Fruit fly (Drosophila melanogaster) whole organism, embryonic: ENCODE data around the gene CG9184.

Experiments
- ATbp ChIP-seq: fragments of 200-800 bp; sonication (Bioruptor generic); optimal IDR thresholded peaks from 2 replicates; lab custom pipeline; 2017; ENCODE audit warnings: missing biosample characterization, mild to moderate bottlenecking, missing genetic modification characterization, missing genetic modification reagents
- Ada2b ChIP-seq: fragments of 200-800 bp; sonication (Bioruptor generic); IDR thresholded peaks from 2 replicates; pipeline ENCODE4 v1.3.6; 2022; ENCODE audit warnings: missing biosample characterization, missing genetic modification characterization
- Asciz ChIP-seq: fragments of 200-800 bp; sonication (Bioruptor generic); optimal IDR thresholded peaks from 2 replicates; lab custom pipeline; 2017; ENCODE audit warnings: missing biosample characterization, mild to moderate bottlenecking, missing genetic modification characterization, missing genetic modification reagents
- Atf3 ChIP-seq: fragments of 200-800 bp; sonication (Bioruptor generic); optimal IDR thresholded peaks from 3 replicates; lab custom pipeline; 2016; ENCODE audit warnings: missing biosample characterization, missing genetic modification characterization
- C15 ChIP-seq: fragments of 200-800 bp; sonication (Bioruptor generic); IDR thresholded peaks from 3 replicates; pipeline ENCODE4 v1.3.6; 2022; ENCODE audit warnings: missing biosample characterization, missing genetic modification characterization
- CG10209 ChIP-seq: fragments of 200-800 bp; sonication (Bioruptor generic); optimal IDR thresholded peaks from 3 replicates; lab custom pipeline; 2017; ENCODE audit warnings: missing biosample characterization, mild to moderate bottlenecking, missing genetic modification characterization, missing genetic modification reagents
- CG1024 ChIP-seq: fragments of 200-800 bp; sonication (Bioruptor generic); IDR thresholded peaks from 2 replicates; pipeline ENCODE4 v1.3.6; 2022; ENCODE audit warnings: missing biosample characterization, missing genetic modification characterization
- CG10267 ChIP-seq: fragments of 200-800 bp; sonication (Bioruptor generic); optimal IDR thresholded peaks from 2 replicates; lab custom pipeline; 2018; ENCODE audit warnings: missing biosample characterization, mild to moderate bottlenecking, missing genetic modification characterization, moderate library complexity
- CG10959 ChIP-seq: fragments of 200-800 bp; sonication (Bioruptor generic); IDR thresholded peaks from 2 replicates; pipeline ENCODE4 v1.3.6; 2022; ENCODE audit warnings: missing biosample characterization, missing genetic modification characterization
- CG12236 ChIP-seq: fragments of 200-800 bp; sonication (Bioruptor generic); optimal IDR thresholded peaks from 2 replicates; lab custom pipeline; 2016; ENCODE audit warnings: missing biosample characterization, missing genetic modification characterization
- CG14710 ChIP-seq: fragments of 200-800 bp; sonication (Bioruptor generic); optimal IDR thresholded peaks from 3 replicates; lab custom pipeline; 2019; ENCODE audit warnings: missing biosample characterization, mild to moderate bottlenecking, missing genetic modification characterization, moderate library complexity
- CG14860 ChIP-seq: fragments of 200-800 bp; sonication (Bioruptor generic); IDR thresholded peaks from 3 replicates; pipeline ENCODE4 v1.3.6; 2022; ENCODE audit warnings: missing biosample characterization, missing genetic modification characterization; ENCODE audit not compliant: partially characterized antibody
- CG14965 ChIP-seq: fragments of 200-800 bp; sonication (Bioruptor generic); optimal IDR thresholded peaks from 2 replicates; lab custom pipeline; 2016; ENCODE audit warnings: missing biosample characterization, missing genetic modification characterization, borderline replicate concordance
- CG17361 ChIP-seq: fragments of 200-800 bp; sonication (Bioruptor generic); IDR thresholded peaks from 3 replicates; pipeline ENCODE4 v1.3.6; 2022; ENCODE audit warnings: missing biosample characterization, missing genetic modification characterization
- CG1792 ChIP-seq: fragments of 200-800 bp; sonication (Bioruptor generic); optimal IDR thresholded peaks from 2 replicates; lab custom pipeline; 2016; ENCODE audit warnings: missing biosample characterization, missing genetic modification characterization
- CG32767 ChIP-seq: fragments of 200-800 bp; sonication (Bioruptor generic); IDR thresholded peaks from 2 replicates; pipeline ENCODE4 v1.3.6; 2022; ENCODE audit warnings: missing biosample characterization, missing genetic modification characterization
- CG5953 ChIP-seq: fragments of 200-800 bp; sonication (Bioruptor generic); IDR thresholded peaks from 2 replicates; pipeline ENCODE4 v1.3.6; 2022; ENCODE audit warnings: missing biosample characterization, missing genetic modification characterization
- CG7963 ChIP-seq: fragments of 200-800 bp; sonication (Bioruptor generic); IDR thresholded peaks from 3 replicates; pipeline ENCODE4 v1.3.6; 2022; ENCODE audit warnings: missing biosample characterization, missing genetic modification characterization; ENCODE audit not compliant: partially characterized antibody
- CG8478 ChIP-seq: fragments of >200 bp; optimal IDR thresholded peaks from 2 replicates; lab custom pipeline; 2018
- CG9215 ChIP-seq: fragments of 200-800 bp; sonication (Bioruptor generic); IDR thresholded peaks from 2 replicates; pipeline ENCODE4 v1.3.6; 2022; ENCODE audit warnings: missing biosample characterization, missing genetic modification characterization
- CG9797 ChIP-seq: fragments of 200-800 bp; sonication (Bioruptor generic); optimal IDR thresholded peaks from 3 replicates; lab custom pipeline; 2018; ENCODE audit warnings: missing biosample characterization, mild to moderate bottlenecking, missing genetic modification characterization
- Camta ChIP-seq: fragments of 200-800 bp; sonication (Bioruptor generic); optimal IDR thresholded peaks from 2 replicates; lab custom pipeline; 2016; ENCODE audit warnings: missing biosample characterization, missing genetic modification characterization
- D19A ChIP-seq: fragments of 200-800 bp; optimal IDR thresholded peaks from 3 replicates; lab custom pipeline; 2019; ENCODE audit warnings: missing biosample characterization, mild to moderate bottlenecking, missing genetic modification characterization, moderate library complexity
- E2f1 ChIP-seq: fragments of 200-800 bp; sonication (Bioruptor generic); IDR thresholded peaks from 2 replicates; pipeline ENCODE4 v1.3.6; 2022; ENCODE audit warnings: missing biosample characterization, missing genetic modification characterization
- Hand ChIP-seq: fragments of 200-800 bp; sonication (Bioruptor generic); optimal IDR thresholded peaks from 2 replicates; lab custom pipeline; 2017; ENCODE audit warnings: mild to moderate bottlenecking, missing biosample characterization, missing genetic modification reagents, missing genetic modification characterization
- Jarid2 ChIP-seq: fragments of 200-800 bp; sonication (Bioruptor generic); optimal IDR thresholded peaks from 3 replicates; lab custom pipeline; 2017; ENCODE audit warnings: mild to moderate bottlenecking, missing biosample characterization, missing genetic modification reagents, missing genetic modification characterization
- Neu2 ChIP-seq: fragments of 200-800 bp; sonication (Bioruptor generic); optimal IDR thresholded peaks from 3 replicates; lab custom pipeline; 2016; ENCODE audit warnings: missing biosample characterization, missing genetic modification characterization, borderline replicate concordance
- Nf-YA ChIP-seq: fragments of 200-800 bp; sonication (Bioruptor generic); IDR thresholded peaks from 2 replicates; pipeline ENCODE4 v1.3.6; 2022; ENCODE audit warnings: missing biosample characterization, missing genetic modification characterization
- Oli ChIP-seq: fragments of 200-800 bp; sonication (Bioruptor generic); optimal IDR thresholded peaks from 2 replicates; lab custom pipeline; 2018; ENCODE audit warnings: missing biosample characterization, mild to moderate bottlenecking, missing genetic modification characterization, moderate library complexity
- Opbp ChIP-seq: fragments of 200-800 bp; sonication (Bioruptor generic); IDR thresholded peaks from 3 replicates; pipeline ENCODE4 v1.3.6; 2022; ENCODE audit warnings: missing biosample characterization, missing genetic modification characterization; ENCODE audit not compliant: partially characterized antibody
- Taf1 ChIP-seq: fragments of 200-800 bp; sonication (Bioruptor generic); IDR thresholded peaks from 2 replicates; pipeline ENCODE4 v1.3.6; 2022; ENCODE audit warnings: missing biosample characterization, missing genetic modification characterization
- chinmo ChIP-seq: fragments of 200-800 bp; sonication (Bioruptor generic); IDR thresholded peaks from 4 replicates; pipeline ENCODE4 v1.3.6; 2022; ENCODE audit warnings: missing biosample characterization, missing genetic modification characterization; ENCODE audit not compliant: partially characterized antibody
- croc ChIP-seq: fragments of 200-800 bp; sonication (Bioruptor generic); conservative IDR thresholded peaks from 3 replicates; pipeline ENCODE4 v1.3.6; 2022; ENCODE audit warnings: missing biosample characterization, missing genetic modification characterization
- dm ChIP-seq: fragments of 200-800 bp; sonication (Bioruptor generic); optimal IDR thresholded peaks from 3 replicates; lab custom pipeline; 2016; ENCODE audit warnings: missing biosample characterization, missing genetic modification characterization
- eyg ChIP-seq: fragments of 200-800 bp; sonication (Bioruptor generic); optimal IDR thresholded peaks from 3 replicates; lab custom pipeline; 2016; ENCODE audit warnings: missing biosample characterization, missing genetic modification characterization
- fd96Cb ChIP-seq: fragments of 200-800 bp; sonication (Bioruptor generic); optimal IDR thresholded peaks from 2 replicates; lab custom pipeline; 2018; ENCODE audit warnings: missing biosample characterization, mild to moderate bottlenecking, missing genetic modification characterization, moderate library complexity
- gcm ChIP-seq: fragments of 200-800 bp; sonication (Bioruptor generic); optimal IDR thresholded peaks from 2 replicates; lab custom pipeline; 2019; ENCODE audit warnings: missing biosample characterization, mild to moderate bottlenecking, missing genetic modification characterization, moderate library complexity
- gro ChIP-seq: fragments of 200-800 bp; sonication (Bioruptor generic); optimal IDR thresholded peaks from 2 replicates; lab custom pipeline; 2016; ENCODE audit warnings: missing biosample characterization, missing genetic modification characterization
- her ChIP-seq: fragments of 200-800 bp; sonication (Bioruptor generic); optimal IDR thresholded peaks from 2 replicates; lab custom pipeline; 2016; ENCODE audit warnings: missing biosample characterization, missing genetic modification characterization
- ind ChIP-seq: fragments of 200-800 bp; sonication (Bioruptor generic); optimal IDR thresholded peaks from 3 replicates; lab custom pipeline; 2016; ENCODE audit warnings: missing biosample characterization, missing genetic modification characterization
- klu ChIP-seq: fragments of 200-800 bp; sonication (Bioruptor generic); IDR thresholded peaks from 2 replicates; pipeline ENCODE4 v1.3.6; 2022; ENCODE audit warnings: missing biosample characterization, missing genetic modification characterization
- nom ChIP-seq: fragments of 200-800 bp; sonication (Bioruptor generic); optimal IDR thresholded peaks from 2 replicates; lab custom pipeline; 2017; ENCODE audit warnings: missing biosample characterization, missing genetic modification characterization, mild to moderate bottlenecking, moderate library complexity, missing genetic modification reagents
- otp ChIP-seq: fragments of 200-800 bp; sonication (Bioruptor generic); IDR thresholded peaks from 3 replicates; pipeline ENCODE4, ENCODE4 v1.3.6; 2022; ENCODE audit warnings: missing biosample characterization, missing genetic modification characterization
- pan ChIP-seq, 4 experiments: fragments of >200 bp in 3 of 4; fragments of 200-800 bp in 1 of 4; sonication (Bioruptor generic) in 1 of 4; optimal IDR thresholded peaks in 3 of 4; IDR thresholded peaks in 1 of 4; 2 replicates each; pipeline versions ENCODE4 v1.3.6 to Lab custom; 2017 to 2022; ENCODE audit warnings: missing biosample characterization in 2 of 4, missing genetic modification characterization in 2 of 4, mixed read lengths in 1 of 4
- pum ChIP-seq: fragments of 200-800 bp; sonication (Bioruptor generic); optimal IDR thresholded peaks from 2 replicates; lab custom pipeline; 2016; ENCODE audit warnings: missing biosample characterization, missing genetic modification characterization
- sisA ChIP-seq: fragments of 200-800 bp; sonication (Bioruptor generic); IDR thresholded peaks from 2 replicates; pipeline ENCODE4 v1.3.6; 2022; ENCODE audit warnings: missing biosample characterization, missing genetic modification characterization
- stc ChIP-seq: fragments of 200-800 bp; sonication (Bioruptor generic); IDR thresholded peaks from 2 replicates; pipeline ENCODE4 v1.3.6; 2022; ENCODE audit warnings: missing biosample characterization, missing genetic modification characterization
- twi ChIP-seq: fragments of 200-800 bp; optimal IDR thresholded peaks from 2 replicates; lab custom pipeline; 2019; ENCODE audit warnings: missing biosample characterization, mild to moderate bottlenecking, missing genetic modification characterization, moderate library complexity
- unc-4 ChIP-seq: fragments of 200-800 bp; sonication (Bioruptor generic); IDR thresholded peaks from 2 replicates; pipeline ENCODE4 v1.3.6; 2022; ENCODE audit warnings: missing biosample characterization, missing genetic modification characterization; ENCODE audit not compliant: partially characterized antibody
- zf30C ChIP-seq: fragments of 200-800 bp; sonication (Bioruptor generic); optimal IDR thresholded peaks from 3 replicates; lab custom pipeline; 2018; ENCODE audit warnings: missing biosample characterization, mild to moderate bottlenecking, missing genetic modification characterization

The CG9184 gene

DNA sequence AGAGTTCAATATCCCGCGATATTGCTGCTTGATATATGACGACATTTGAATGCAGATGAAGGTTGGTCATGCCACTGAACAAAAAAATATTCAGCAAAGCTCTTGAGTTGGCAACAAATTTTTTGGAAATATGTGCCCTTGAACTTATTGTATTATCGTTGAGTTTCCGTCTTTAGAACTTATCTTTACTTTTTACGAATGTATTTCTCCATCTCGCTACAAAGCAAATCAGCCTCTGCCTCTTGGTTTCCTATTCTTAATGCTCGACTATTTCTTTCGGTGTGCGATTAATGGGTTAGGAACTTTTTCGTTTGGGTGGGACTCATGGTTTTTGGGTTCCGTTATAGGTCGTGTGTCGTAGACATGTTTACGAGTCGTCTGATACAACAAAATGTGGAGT, 530 bp upstream of the CG9184 start (continued):
- TF ChIP-seq Asciz (GFP tag; lab: Kevin White, UChicago) (peak; percentile 17), Nf-YA (GFP tag; lab: Robert Waterston, UW) (no peak), CG14710 (peak; percentile 84), E2f1 (GFP tag; lab: Robert Waterston, UW) (peak; percentile 44), Hand (peak; percentile 21), zf30C (peak; percentile 72), Camta (GFP tag; lab: Kevin White, UChicago) (peak; percentile 64), sisA (GFP tag; lab: Robert Waterston, UW) (peak; percentile 74), unc-4 (GFP tag; lab: Robert Waterston, UW) (no peak), stc (GFP tag; lab: Robert Waterston, UW) (peak; percentile 51; the same call in 1 of the 2 replicates), CG1024 (GFP tag; lab: Robert Waterston, UW) (0 out of 2 replicates have a peak, but pooled peaks have one; percentile 12), CG10959 (GFP tag; lab: Robert Waterston, UW) (peak; percentile 44; the same call in 1 of the 2 replicates), Atf3 (GFP tag; lab: Kevin White, UChicago) (peak; percentile 77), CG7963 (no peak), chinmo (GFP tag; lab: Robert Waterston, UW) (no peak), her (GFP tag; lab: Kevin White, UChicago) (peak; percentile 59), CG14965 (GFP tag; lab: Kevin White, UChicago) (no peak), Opbp (no peak), CG10267 (tag; lab: Kevin White, UChicago) (peak; percentile 63), CG12236 (peak; percentile 67), Taf1 (GFP tag; lab: Robert Waterston, UW) (no peak), ind (GFP tag; lab: Kevin White, UChicago) (peak; percentile 58), CG1792 (GFP tag; lab: Kevin White, UChicago) (peak; percentile 53), croc (GFP tag; lab: Robert Waterston, UW) (peak; percentile 71), twi (tag; lab: Kevin White, UChicago) (peak; percentile 75), klu (GFP tag; lab: Robert Waterston, UW) (no peak), CG9215 (no peak), CG5953 (GFP tag; lab: Robert Waterston, UW) (peak; percentile 43; the same call in 1 of the 2 replicates), gcm (GFP tag; lab: Kevin White, UChicago) (peak; percentile 65), Oli (tag; lab: Kevin White, UChicago) (peak; percentile 82), otp (GFP tag; lab: Robert Waterston, UW) (peak; percentile 83; the same call in 2 of the 3 replicates), CG17361 (GFP tag; lab: Robert Waterston, UW) (peak; percentile 82), Ada2b (GFP tag; lab: Robert Waterston, UW) (peak; percentile 30; the same call in 1 of the 2 replicates), gro (GFP tag; lab: Kevin White, UChicago) (no peak), D19A (tag; lab: Kevin White, UChicago) (peak; percentile 73), C15 (GFP tag; lab: Robert Waterston, UW) (no peak), dm (GFP tag; lab: Kevin White, UChicago) (peak; percentile 41), eyg (GFP tag; lab: Kevin White, UChicago) (peak; percentile 25), CG32767 (GFP tag; lab: Robert Waterston, UW) (peak; percentile 65; the same call in 1 of the 2 replicates), ATbp (peak; percentile 49), pum (GFP tag; lab: Kevin White, UChicago) (peak; percentile 71), fd96Cb (tag; lab: Kevin White, UChicago) (peak; percentile 76), pan (optimal IDR thresholded peaks at IDR 0.05; lab: Kevin White, UChicago) (no peak), pan (GFP tag; optimal IDR thresholded peaks at IDR 0.05 in 1 of 2, IDR thresholded peaks at IDR 0.05 in 1 of 2) (peak in 1 of 2 experiments; percentile 50), Jarid2 (GFP tag; lab: Kevin White, UChicago) (peak; percentile 9), nom (GFP tag; lab: Kevin White, UChicago) (no peak), CG10209 (peak; percentile 73), CG8478 (lab: Kevin White, UChicago) (no peak), CG9797 (GFP tag; lab: Kevin White, UChicago) (no peak), CG14860 (GFP tag; lab: Robert Waterston, UW) (no peak), Neu2 (no peak)
